Worm (Caenorhabditis elegans): ENCODE data around the gene ZC239.17.
"Not testable (repeated sequence)": the region's sequence is repeated elsewhere in the genome, so short reads cannot be mapped to it uniquely, and the experiment has no call there.

DNA sequence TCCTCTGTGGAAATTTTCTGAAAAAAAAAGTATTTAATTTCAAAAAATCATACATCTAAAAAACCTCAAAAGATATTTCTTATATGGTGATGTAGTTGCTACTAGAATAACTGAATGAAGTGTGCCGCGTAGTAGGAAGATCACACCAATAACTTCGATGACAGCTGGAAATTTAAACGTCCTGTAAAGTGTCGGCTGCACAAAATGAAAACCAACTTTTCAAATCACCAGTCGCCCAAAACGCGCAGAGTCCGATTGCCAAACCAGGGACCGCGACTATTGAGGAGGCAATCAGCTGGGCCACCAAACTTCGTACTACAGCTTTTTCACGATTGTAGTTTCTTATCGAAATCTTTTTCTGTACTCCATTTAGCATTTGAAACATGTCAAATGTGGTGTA, 24.4 kb downstream of the ZC239.17 start, which contains the start of gene sri-48:
- not testable (repeated sequence) for TF ChIP-seq ztf-23 (GFP tag; IDR thresholded peaks at IDR 0.05); med-1 (GFP tag; optimal IDR thresholded peaks at IDR 0.05; ENCODE audit: insufficient read depth); ztf-29 (GFP tag; IDR thresholded peaks at IDR 0.05); tab-1 (GFP tag; IDR thresholded peaks at IDR 0.05)
